Worm (Caenorhabditis elegans) whole organism, midembryonic: Measurements from ENCODE around the gene hpk-1.

Experiments used
- flt-1 ChIP-seq: fragments of 200-800 bp; sonication (Bioruptor generic); IDR thresholded peaks from 2 replicates; pipeline ENCODE4 v1.3.6; 2022; ENCODE audit warnings: missing genetic modification characterization, missing compliant biosample characterization
- tab-1 ChIP-seq: fragments of 200-800 bp; sonication (Bioruptor generic); IDR thresholded peaks from 2 replicates; pipeline ENCODE4 v1.3.6; 2022; ENCODE audit warnings: missing genetic modification characterization, missing compliant biosample characterization

ce11 chrX:4222779-4223387 is 5.8 kb upstream of the hpk-1 start:
- TF ChIP-seq tab-1 (GFP tag; lab: Robert Waterston, UW) (no peak), flt-1 (GFP tag; lab: Robert Waterston, UW) (no peak)
